Worm (Caenorhabditis elegans) whole organism, mixed stage, embryonic: ENCODE measurements around the gene C16C8.16.

Experiments used
- M03D4.4 ChIP-seq: sonication (generic microtip); optimal IDR thresholded peaks from 2 replicates; lab custom pipeline; 2017; ENCODE audit warnings: mild to moderate bottlenecking, missing genetic modification characterization, missing compliant biosample characterization
- ceh-43 ChIP-seq: fragments of 200-800 bp; sonication (Bioruptor generic); optimal IDR thresholded peaks from 2 replicates; lab custom pipeline; 2018; ENCODE audit warnings: mild to moderate bottlenecking, missing genetic modification characterization, moderate library complexity, missing compliant biosample characterization
- ces-1 ChIP-seq: fragments of 150-350 bp; optimal IDR thresholded peaks from 2 replicates; lab custom pipeline; 2014; ENCODE audit warnings: missing biosample characterization, missing genetic modification reagents, missing genetic modification characterization
- ham-2 ChIP-seq: fragments of 200-800 bp; sonication (Bioruptor generic); optimal IDR thresholded peaks from 2 replicates; lab custom pipeline; 2018; ENCODE audit warnings: mild to moderate bottlenecking, missing genetic modification characterization, missing compliant biosample characterization
- lin-32 ChIP-seq: fragments of 200-800 bp; sonication (Bioruptor generic); optimal IDR thresholded peaks from 2 replicates; lab custom pipeline; 2018; ENCODE audit warnings: mild to moderate bottlenecking, missing genetic modification characterization, missing compliant biosample characterization
- lsy-2 ChIP-seq: fragments of 150-350 bp; optimal IDR thresholded peaks from 2 replicates; lab custom pipeline; 2014; ENCODE audit warnings: missing biosample characterization, missing genetic modification characterization
- nhr-12 ChIP-seq: fragments of 150-350 bp; optimal IDR thresholded peaks from 2 replicates; lab custom pipeline; 2014; ENCODE audit warnings: missing biosample characterization, missing genetic modification characterization
- nhr-2 ChIP-seq: fragments of 150-350 bp; optimal IDR thresholded peaks from 2 replicates; lab custom pipeline; 2014; ENCODE audit warnings: missing biosample characterization, missing genetic modification characterization
- nhr-237 ChIP-seq: fragments of 150-350 bp; optimal IDR thresholded peaks from 2 replicates; lab custom pipeline; 2014; ENCODE audit warnings: missing biosample characterization, missing genetic modification characterization
- nhr-76 ChIP-seq: sonication (generic microtip); optimal IDR thresholded peaks from 2 replicates; lab custom pipeline; 2017; ENCODE audit warnings: missing biosample characterization, missing genetic modification characterization
- snpc-4 ChIP-seq: fragments of 150-350 bp; optimal IDR thresholded peaks from 2 replicates; lab custom pipeline; 2014; ENCODE audit warnings: missing biosample characterization, missing genetic modification characterization
- tbx-8 ChIP-seq: fragments of 200-800 bp; sonication (Bioruptor generic); optimal IDR thresholded peaks from 2 replicates; lab custom pipeline; 2018; ENCODE audit warnings: mild to moderate bottlenecking, missing genetic modification characterization, moderate library complexity, missing compliant biosample characterization
- unc-39 ChIP-seq: fragments of 150-350 bp; optimal IDR thresholded peaks from 2 replicates; lab custom pipeline; 2014; ENCODE audit warnings: missing biosample characterization, missing genetic modification characterization
- unc-62 ChIP-seq: fragments of 150-350 bp; optimal IDR thresholded peaks from 2 replicates; lab custom pipeline; 2014; ENCODE audit warnings: missing biosample characterization, missing genetic modification reagents, missing genetic modification characterization

ce11 chrII:3441377-3441776 is 4.2 kb upstream of the C16C8.16 start, which contains the start of gene C16C8.27:
- TF ChIP-seq ceh-43 (GFP tag; lab: Kevin White, UChicago) (no peak), M03D4.4 (tag; lab: Kevin White, UChicago) (no peak), nhr-12 (tag; lab: Kevin White, UChicago) (no peak), lsy-2 (tag; lab: Kevin White, UChicago) (no peak), nhr-237 (tag; lab: Kevin White, UChicago) (no peak), unc-39 (tag; lab: Kevin White, UChicago) (no peak), lin-32 (GFP tag; lab: Kevin White, UChicago) (no peak), ces-1 (GFP tag; lab: Kevin White, UChicago) (no peak), snpc-4 (tag; lab: Kevin White, UChicago) (no peak), nhr-2 (no peak), ham-2 (GFP tag; lab: Kevin White, UChicago) (no peak), tbx-8 (GFP tag; lab: Kevin White, UChicago) (no peak), nhr-76 (no peak), unc-62 (no peak)
